Worm (Caenorhabditis elegans): ENCODE results near the gene scrm-3.

DNA sequence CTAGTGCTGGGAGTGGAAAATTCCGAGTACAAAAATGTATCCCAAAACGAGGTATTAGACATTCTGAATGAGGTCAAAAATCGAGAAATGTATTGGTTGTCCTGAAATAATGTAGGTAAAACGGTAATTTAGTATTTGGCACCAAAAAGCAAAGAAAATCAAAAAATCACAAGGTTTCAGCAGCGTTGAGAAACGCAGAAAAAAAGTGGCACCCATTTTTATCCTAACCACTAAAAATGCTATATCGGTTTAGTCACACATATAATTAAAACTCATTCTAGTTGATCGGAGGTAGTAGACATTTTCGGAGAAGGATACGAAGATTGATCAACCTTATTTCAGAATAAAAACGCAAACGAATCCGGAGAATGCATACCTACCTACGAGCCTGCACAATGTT, 15.7 kb upstream of the scrm-3 start, which contains the start of gene srx-121:
- TF ChIP-seq lin-13 (GFP tag; optimal IDR thresholded peaks at IDR 0.05) (no peak), R02D3.7 (tag; optimal IDR thresholded peaks at IDR 0.05) (no peak), nhr-77 (tag; optimal IDR thresholded peaks at IDR 0.05) (no peak), sem-4 (tag; optimal IDR thresholded peaks at IDR 0.05) (no peak), peb-1 (tag; optimal IDR thresholded peaks at IDR 0.05) (no peak), egl-27 (tag; optimal IDR thresholded peaks at IDR 0.05) (no peak), nhr-10 (tag; optimal IDR thresholded peaks at IDR 0.05) (no peak), unc-62 (GFP tag; optimal IDR thresholded peaks at IDR 0.05) (no peak), Y55F3AM.14 (GFP tag; optimal IDR thresholded peaks at IDR 0.05) (no peak)
